Worm (Caenorhabditis elegans): ENCODE measurements around the gene Y7A5A.7.

DNA sequence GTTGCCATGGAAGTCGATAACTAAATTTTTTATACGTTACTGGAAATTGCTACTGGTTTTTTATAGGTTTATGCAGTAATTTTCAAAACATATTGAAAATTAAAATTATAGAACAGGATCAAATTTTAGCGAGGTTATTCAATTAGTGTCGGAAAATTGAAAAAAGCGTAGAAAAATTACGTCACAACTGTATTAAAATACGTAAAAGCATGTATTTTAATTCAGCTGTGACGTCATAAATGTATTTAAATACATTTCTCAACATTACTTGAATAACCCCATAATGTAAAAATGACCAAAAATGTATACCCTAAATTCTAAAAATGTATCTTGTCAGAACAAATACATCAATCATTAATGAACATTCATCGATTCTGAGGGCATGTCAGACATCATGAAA, 44.9 kb upstream of the Y7A5A.7 start:
- TF ChIP-seq flt-1 (GFP tag; IDR thresholded peaks at IDR 0.05): no peak
- no peak for TF ChIP-seq ama-1 (optimal IDR thresholded peaks at IDR 0.05)
- no peak for TF ChIP-seq hmg-4 (GFP tag; optimal IDR thresholded peaks at IDR 0.05)
- TF ChIP-seq tbx-37 (GFP tag; conservative IDR thresholded peaks at IDR 0.05): no peak
- TF ChIP-seq ceh-36 (tag; optimal IDR thresholded peaks at IDR 0.05): no peak
- no peak for TF ChIP-seq B0310.2 (tag; optimal IDR thresholded peaks at IDR 0.05)
- no peak for TF ChIP-seq scrt-1 (GFP tag; IDR thresholded peaks at IDR 0.05)
- no peak for TF ChIP-seq tbx-11 (GFP tag; IDR thresholded peaks at IDR 0.05)
- TF ChIP-seq aly-1 (tag; optimal IDR thresholded peaks at IDR 0.05): no peak
- no peak for TF ChIP-seq hnd-1 (tag; optimal IDR thresholded peaks at IDR 0.05)
- TF ChIP-seq pes-1 (GFP tag; IDR thresholded peaks at IDR 0.05): no peak
- no peak for TF ChIP-seq tra-4 (tag; optimal IDR thresholded peaks at IDR 0.05)
- no peak for TF ChIP-seq hmbx-1 (tag; optimal IDR thresholded peaks at IDR 0.05)

All from whole organism, early embryonic.